Worm (Caenorhabditis elegans): ENCODE data around the gene sra-10.

Gene sra-10

DNA sequence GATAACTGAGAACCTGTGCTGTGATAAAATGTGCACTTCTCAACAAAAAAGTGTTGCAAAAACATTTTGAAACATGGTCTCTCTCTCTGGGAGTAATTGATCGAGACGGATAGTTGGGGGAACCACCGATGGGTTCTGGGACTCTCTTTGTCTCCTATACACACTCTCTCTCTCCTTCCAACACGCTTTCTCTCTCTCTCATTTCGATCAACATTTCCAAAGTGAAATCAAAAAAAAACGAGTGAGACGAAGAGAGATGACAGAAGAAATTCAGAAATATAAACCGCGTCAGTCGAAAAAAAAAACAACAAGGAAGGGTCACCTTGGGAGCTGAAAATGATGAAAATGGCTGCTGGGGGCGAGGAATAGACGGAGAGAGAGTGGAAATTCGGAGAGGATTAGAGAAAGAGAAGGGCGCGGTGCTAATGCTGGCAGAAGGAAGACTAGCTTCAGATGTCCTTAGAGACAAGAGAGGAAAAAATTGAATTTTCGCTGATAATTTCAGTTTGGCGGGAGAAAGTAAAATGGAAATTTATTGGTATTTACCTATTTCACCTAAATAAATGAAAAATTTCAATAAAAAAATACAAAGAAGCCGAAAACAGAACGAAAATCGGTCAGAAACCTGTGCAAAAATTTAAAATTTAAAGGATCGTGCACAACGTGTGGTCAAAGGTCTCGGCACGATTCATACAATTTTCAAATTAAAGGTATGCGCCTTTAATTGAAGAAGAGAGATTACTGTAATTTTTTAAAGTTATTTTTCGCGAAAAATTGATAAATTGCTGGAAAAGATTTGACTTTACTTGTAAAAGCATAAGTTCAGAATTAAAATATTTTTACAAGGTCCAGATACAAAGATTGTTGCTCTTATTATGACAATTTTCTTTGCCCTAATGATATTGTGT lies 31.9 kb downstream of the sra-10 start:
- peak; percentile 6 for TF ChIP-seq C34F6.9 (tag; optimal IDR thresholded peaks at IDR 0.05)
- TF ChIP-seq nhr-25 (tag; optimal IDR thresholded peaks at IDR 0.05), result peak; percentile 12
- peak; percentile 76 for TF ChIP-seq blmp-1 (tag; optimal IDR thresholded peaks at IDR 0.05; ENCODE audit: insufficient read depth)
- TF ChIP-seq sem-4 (tag; optimal IDR thresholded peaks at IDR 0.05), result no peak
- peak; percentile 4 for TF ChIP-seq unc-55 (GFP tag; optimal IDR thresholded peaks at IDR 0.05)
- TF ChIP-seq nhr-129 (tag; optimal IDR thresholded peaks at IDR 0.05), result peak; percentile 67
- TF ChIP-seq alr-1 (tag; optimal IDR thresholded peaks at IDR 0.05), result no peak
- TF ChIP-seq lin-11 (tag; optimal IDR thresholded peaks at IDR 0.05), result no peak

- peak; percentile 28 for TF ChIP-seq fos-1 (tag; optimal IDR thresholded peaks at IDR 0.05)
- peak; percentile 87 for TF ChIP-seq sma-9 (GFP tag; optimal IDR thresholded peaks at IDR 0.05)
- TF ChIP-seq sma-9 (tag; optimal IDR thresholded peaks at IDR 0.05), result no peak
- TF ChIP-seq unc-39 (tag; optimal IDR thresholded peaks at IDR 0.05), result no peak
- peak; percentile 2 for TF ChIP-seq sem-4 (tag; optimal IDR thresholded peaks at IDR 0.05)
- no peak for TF ChIP-seq blmp-1 (tag; optimal IDR thresholded peaks at IDR 0.05; ENCODE audit: insufficient read depth)
- peak; percentile 28 for TF ChIP-seq nhr-21 (tag; optimal IDR thresholded peaks at IDR 0.05)
- no peak for TF ChIP-seq C34F6.9 (tag; optimal IDR thresholded peaks at IDR 0.05)
- TF ChIP-seq dmd-4 (tag; optimal IDR thresholded peaks at IDR 0.05), result no peak
- TF ChIP-seq nhr-25 (tag; optimal IDR thresholded peaks at IDR 0.05), result peak; percentile 52
- TF ChIP-seq crh-2 (tag; optimal IDR thresholded peaks at IDR 0.05), result peak; percentile 77
- TF ChIP-seq sma-3 (GFP tag; optimal IDR thresholded peaks at IDR 0.05), result peak; percentile 40
- no peak for TF ChIP-seq lin-13 (GFP tag; optimal IDR thresholded peaks at IDR 0.05)
- TF ChIP-seq lsy-2 (tag; optimal IDR thresholded peaks at IDR 0.05), result peak in 1 of 2 experiments; percentile 2
These were observed 33.0 kb downstream of the sra-10 start for ce11 chrII:10861723-10862486.

DNA sequence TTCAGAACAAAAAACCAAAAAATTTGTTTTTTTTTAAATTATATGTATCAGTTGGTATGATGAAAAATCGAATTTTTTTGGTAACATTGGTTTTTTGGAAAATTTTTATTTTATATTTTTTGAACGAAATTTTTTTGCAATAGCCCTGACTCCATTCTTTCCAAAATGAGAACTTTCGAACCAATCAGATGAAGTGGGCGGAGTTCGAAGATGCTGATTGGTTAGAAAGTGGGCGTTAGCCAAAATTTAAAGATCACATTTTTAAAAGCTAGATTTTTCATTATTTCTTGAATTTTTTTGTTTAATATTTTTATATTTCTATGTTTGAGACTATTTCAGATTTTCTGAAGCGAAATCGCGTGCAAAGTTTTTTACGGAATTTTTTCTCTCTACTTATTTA lies 33.6 kb downstream of the sra-10 start:
- TF ChIP-seq unc-39 (tag; optimal IDR thresholded peaks at IDR 0.05), result no peak
- TF ChIP-seq ZK546.5 (tag; optimal IDR thresholded peaks at IDR 0.05), result no peak
- TF ChIP-seq nhr-237 (tag; optimal IDR thresholded peaks at IDR 0.05), result no peak
- TF ChIP-seq F13H6.1 (tag; optimal IDR thresholded peaks at IDR 0.05), result no peak
- no peak for TF ChIP-seq crh-2 (tag; optimal IDR thresholded peaks at IDR 0.05)
- no peak for TF ChIP-seq gmeb-1 (tag; optimal IDR thresholded peaks at IDR 0.05)
- no peak for TF ChIP-seq nhr-21 (tag; optimal IDR thresholded peaks at IDR 0.05)
- no peak for TF ChIP-seq mab-5 (tag; optimal IDR thresholded peaks at IDR 0.05)
- no peak for TF ChIP-seq elt-1 (tag; optimal IDR thresholded peaks at IDR 0.05)
- TF ChIP-seq blmp-1 (tag; optimal IDR thresholded peaks at IDR 0.05; ENCODE audit: insufficient read depth), result no peak
- no peak for TF ChIP-seq peb-1 (tag; optimal IDR thresholded peaks at IDR 0.05)
- TF ChIP-seq sma-3 (GFP tag; optimal IDR thresholded peaks at IDR 0.05), result no peak
- no peak for TF ChIP-seq lin-11 (tag; optimal IDR thresholded peaks at IDR 0.05)

ce11 chrII:10860840-10861239 lies 34.1 kb downstream of the sra-10 start, which contains the start of gene M106.3:
Gene M106.3 (minus strand): TSS chrII:10860909.
- TF ChIP-seq R02D3.7 (tag; optimal IDR thresholded peaks at IDR 0.05) (no peak), lin-11 (tag; optimal IDR thresholded peaks at IDR 0.05) (no peak), egl-27 (tag; optimal IDR thresholded peaks at IDR 0.05) (no peak), aly-2 (tag; optimal IDR thresholded peaks at IDR 0.05) (no peak), alr-1 (tag; optimal IDR thresholded peaks at IDR 0.05) (no peak), crh-2 (tag; optimal IDR thresholded peaks at IDR 0.05) (peak; percentile 52), sma-9 (GFP tag; optimal IDR thresholded peaks at IDR 0.05) (peak; percentile 39), sma-9 (tag; optimal IDR thresholded peaks at IDR 0.05) (no peak), nhr-12 (tag; optimal IDR thresholded peaks at IDR 0.05) (no peak), F13H6.1 (tag; optimal IDR thresholded peaks at IDR 0.05) (no peak), fos-1 (tag; optimal IDR thresholded peaks at IDR 0.05) (peak; percentile 62), nhr-237 (tag; optimal IDR thresholded peaks at IDR 0.05) (no peak), blmp-1 (tag; optimal IDR thresholded peaks at IDR 0.05; ENCODE audit: insufficient read depth) (no peak), sem-4 (tag; optimal IDR thresholded peaks at IDR 0.05) (no peak), mab-5 (tag; optimal IDR thresholded peaks at IDR 0.05) (no peak), nhr-77 (tag; optimal IDR thresholded peaks at IDR 0.05) (no peak), gmeb-1 (tag; optimal IDR thresholded peaks at IDR 0.05) (peak; percentile 21), elt-3 (tag; optimal IDR thresholded peaks at IDR 0.05) (no peak), lsy-2 (tag; optimal IDR thresholded peaks at IDR 0.05) (no peak), dmd-4 (tag; optimal IDR thresholded peaks at IDR 0.05) (no peak), ztf-4 (tag; optimal IDR thresholded peaks at IDR 0.05) (no peak), nhr-21 (tag; optimal IDR thresholded peaks at IDR 0.05) (no peak), mbf-1 (tag; optimal IDR thresholded peaks at IDR 0.05) (no peak), Y55F3AM.14 (GFP tag; optimal IDR thresholded peaks at IDR 0.05) (no peak), ama-1 (optimal IDR thresholded peaks at IDR 0.05) (no peak)
